Fruit fly (Drosophila melanogaster) whole organism, prepupa: ENCODE results near the gene heph.

Experiments used
- CG8319 ChIP-seq: fragments of 200-800 bp; sonication (Bioruptor generic); optimal IDR thresholded peaks from 3 replicates; lab custom pipeline; 2016; ENCODE audit warnings: missing biosample characterization, missing genetic modification characterization
- ss ChIP-seq, 2 experiments: fragments of 200-800 bp; sonication (Bioruptor generic); optimal IDR thresholded peaks; 2 replicates in 1 of 2; 3 replicates in 1 of 2; lab custom pipeline; 2017 to 2018; ENCODE audit warnings: mild to moderate bottlenecking in 2 of 2, missing biosample characterization in 2 of 2, missing genetic modification characterization in 2 of 2, moderate library complexity in 1 of 2

The heph gene

dm6 chr3R:31800663-31801062, 214.7 kb downstream of the heph start, which contains the start of gene Ir100a:
Gene Ir100a, plus strand, starts transcription at chr3R:31800963.
- TF ChIP-seq CG8319 (GFP tag; lab: Kevin White, UChicago) (no peak), ss (GFP tag; optimal IDR thresholded peaks at IDR 0.05; lab: Kevin White, UChicago) (no peak)
